Worm (Caenorhabditis elegans) whole organism, young adult: Measurements from ENCODE around the gene R11G1.11.

ENCODE experiments used
- C06A6.2 ChIP-seq: fragments of 200-800 bp; sonication (Bioruptor generic); conservative IDR thresholded peaks from 2 replicates; pipeline ENCODE4 v1.3.6; 2022; ENCODE audit warnings: missing genetic modification characterization, missing compliant biosample characterization
- F39B2.1 ChIP-seq: fragments of 200-800 bp; sonication (Bioruptor generic); IDR thresholded peaks from 2 replicates; pipeline ENCODE4 v1.3.6; 2022; ENCODE audit warnings: missing genetic modification reagents, missing genetic modification characterization, missing compliant biosample characterization
- F52B5.7 ChIP-seq: sonication (generic microtip); optimal IDR thresholded peaks from 2 replicates; lab custom pipeline; 2016; ENCODE audit warnings: mild to moderate bottlenecking, missing genetic modification characterization, missing compliant biosample characterization
- F57A8.1 ChIP-seq: fragments of 200-800 bp; sonication (Bioruptor generic); optimal IDR thresholded peaks from 2 replicates; lab custom pipeline; 2018; ENCODE audit warnings: mild to moderate bottlenecking, missing genetic modification characterization, moderate library complexity, missing compliant biosample characterization
- T07F8.4 ChIP-seq: sonication (generic microtip); optimal IDR thresholded peaks from 2 replicates; lab custom pipeline; 2016; ENCODE audit warnings: mild to moderate bottlenecking, missing genetic modification characterization, moderate library complexity, missing compliant biosample characterization
- T26A5.8 ChIP-seq: sonication (generic microtip); optimal IDR thresholded peaks from 2 replicates; lab custom pipeline; 2016; ENCODE audit warnings: missing genetic modification characterization, missing compliant biosample characterization
- Y53G8AR.9 ChIP-seq: fragments of 200-800 bp; sonication (Bioruptor generic); conservative IDR thresholded peaks from 2 replicates; pipeline ENCODE4 v1.3.6; 2022; ENCODE audit warnings: missing genetic modification reagents, missing genetic modification characterization, missing compliant biosample characterization
- Y95B8A.8 ChIP-seq: fragments of 200-800 bp; sonication (Bioruptor generic); IDR thresholded peaks from 2 replicates; pipeline ENCODE4 v1.3.6; 2022; ENCODE audit warnings: missing genetic modification reagents, missing genetic modification characterization, missing compliant biosample characterization
- attf-3 ChIP-seq: fragments of 200-800 bp; sonication (Bioruptor generic); conservative IDR thresholded peaks from 2 replicates; pipeline ENCODE4 v1.3.6; 2022; ENCODE audit warnings: missing genetic modification reagents, missing genetic modification characterization, missing compliant biosample characterization
- attf-6 ChIP-seq: fragments of 200-800 bp; sonication (Bioruptor generic); IDR thresholded peaks from 2 replicates; pipeline ENCODE4 v1.3.6; 2022; ENCODE audit warnings: missing genetic modification reagents, missing genetic modification characterization, missing compliant biosample characterization
- bed-1 ChIP-seq: fragments of 200-800 bp; sonication (Bioruptor generic); IDR thresholded peaks from 2 replicates; pipeline ENCODE4 v1.3.6; 2022; ENCODE audit warnings: missing genetic modification reagents, missing genetic modification characterization, missing compliant biosample characterization
- ceh-27 ChIP-seq: fragments of 200-800 bp; sonication (Bioruptor generic); optimal IDR thresholded peaks from 2 replicates; lab custom pipeline; 2018; ENCODE audit warnings: mild to moderate bottlenecking, missing genetic modification characterization, moderate library complexity, missing compliant biosample characterization
- ceh-40 ChIP-seq: fragments of 200-800 bp; sonication (Bioruptor generic); IDR thresholded peaks from 2 replicates; pipeline ENCODE4 v1.3.6; 2022; ENCODE audit warnings: missing genetic modification characterization, missing compliant biosample characterization
- ceh-79 ChIP-seq: sonication (generic microtip); optimal IDR thresholded peaks from 2 replicates; lab custom pipeline; 2017; ENCODE audit warnings: mild to moderate bottlenecking, missing genetic modification characterization, missing compliant biosample characterization
- dox-1 ChIP-seq: fragments of 200-800 bp; sonication (Bioruptor generic); IDR thresholded peaks from 2 replicates; pipeline ENCODE4 v1.3.6; 2022; ENCODE audit warnings: missing genetic modification reagents, missing genetic modification characterization, missing compliant biosample characterization
- dpff-1 ChIP-seq: sonication (generic microtip); optimal IDR thresholded peaks from 2 replicates; lab custom pipeline; 2017; ENCODE audit warnings: mild to moderate bottlenecking, missing genetic modification characterization, missing compliant biosample characterization
- efl-1 ChIP-seq: fragments of 150-350 bp; optimal IDR thresholded peaks from 2 replicates; lab custom pipeline; 2014; ENCODE audit warnings: missing biosample characterization, missing genetic modification reagents, missing genetic modification characterization
- egl-18 ChIP-seq: fragments of 200-800 bp; sonication (Bioruptor generic); IDR thresholded peaks from 2 replicates; pipeline ENCODE4 v1.3.6; 2022; ENCODE audit warnings: missing genetic modification reagents, missing genetic modification characterization, missing compliant biosample characterization
- ets-4 ChIP-seq: fragments of 200-800 bp; sonication (Bioruptor generic); optimal IDR thresholded peaks from 2 replicates; lab custom pipeline; 2018; ENCODE audit warnings: mild to moderate bottlenecking, missing genetic modification characterization, missing compliant biosample characterization
- lag-1 ChIP-seq: fragments of 200-800 bp; sonication (Bioruptor generic); IDR thresholded peaks from 2 replicates; pipeline ENCODE4 v1.3.6; 2022; ENCODE audit warnings: missing genetic modification reagents, missing genetic modification characterization, missing compliant biosample characterization
- let-526 ChIP-seq: fragments of 200-800 bp; sonication (Bioruptor generic); IDR thresholded peaks from 2 replicates; pipeline ENCODE4 v1.3.6; 2022; ENCODE audit warnings: missing genetic modification reagents, missing genetic modification characterization, missing compliant biosample characterization
- let-607 ChIP-seq, 2 experiments: fragments of 200-800 bp in 1 of 2; sonication (Bioruptor generic) in 1 of 2; sonication (generic microtip) in 1 of 2; optimal IDR thresholded peaks; 2 replicates each; lab custom pipeline; 2016 to 2018; ENCODE audit warnings: mild to moderate bottlenecking in 2 of 2, missing compliant biosample characterization in 2 of 2, missing genetic modification characterization in 2 of 2, moderate library complexity in 2 of 2, missing genotype in 1 of 2
- lin-35 ChIP-seq, 3 experiments: fragments of 150-350 bp in 2 of 3; sonication (generic microtip) in 1 of 3; optimal IDR thresholded peaks; 2 replicates each; lab custom pipeline; 2014 to 2018; ENCODE audit warnings: missing biosample characterization in 3 of 3, missing genetic modification characterization in 3 of 3, missing genetic modification reagents in 3 of 3
- lsl-1 ChIP-seq: fragments of 200-800 bp; sonication (Bioruptor generic); optimal IDR thresholded peaks from 2 replicates; lab custom pipeline; 2018; ENCODE audit warnings: mild to moderate bottlenecking, missing genetic modification characterization, moderate library complexity, missing compliant biosample characterization
- madf-10 ChIP-seq: sonication (generic microtip); optimal IDR thresholded peaks from 2 replicates; lab custom pipeline; 2016; ENCODE audit warnings: mild to moderate bottlenecking, missing genetic modification characterization, missing compliant biosample characterization
- madf-8 ChIP-seq: fragments of 200-800 bp; sonication (Bioruptor generic); conservative IDR thresholded peaks from 2 replicates; pipeline ENCODE4 v1.3.6; 2022; ENCODE audit warnings: missing genetic modification reagents, missing genetic modification characterization, missing compliant biosample characterization
- nhr-27 ChIP-seq: fragments of 200-800 bp; sonication (Bioruptor generic); optimal IDR thresholded peaks from 2 replicates; lab custom pipeline; 2018; ENCODE audit warnings: mild to moderate bottlenecking, missing genetic modification characterization, moderate library complexity, missing compliant biosample characterization
- nhr-80 ChIP-seq: sonication (generic microtip); optimal IDR thresholded peaks from 2 replicates; lab custom pipeline; 2016; ENCODE audit warnings: missing genetic modification characterization, missing compliant biosample characterization
- nhr-90 ChIP-seq: sonication (generic microtip); optimal IDR thresholded peaks from 2 replicates; lab custom pipeline; 2016; ENCODE audit warnings: missing genotype, mild to moderate bottlenecking, missing genetic modification characterization, missing compliant biosample characterization
- pha-4 ChIP-seq: fragments of 150-350 bp; sonication (generic microtip); optimal IDR thresholded peaks from 2 replicates; lab custom pipeline; 2014; ENCODE audit warnings: missing biosample characterization, missing genetic modification reagents, missing genetic modification characterization
- rcor-1 ChIP-seq: fragments of 200-800 bp; sonication (Bioruptor generic); IDR thresholded peaks from 2 replicates; pipeline ENCODE4 v1.3.6; 2022; ENCODE audit warnings: missing genetic modification reagents, missing genetic modification characterization, missing compliant biosample characterization
- sdz-38 ChIP-seq: sonication (generic microtip); optimal IDR thresholded peaks from 2 replicates; lab custom pipeline; 2016; ENCODE audit warnings: missing genotype, missing genetic modification characterization, missing compliant biosample characterization
- sea-2 ChIP-seq: fragments of 200-800 bp; sonication (Bioruptor generic); IDR thresholded peaks from 2 replicates; pipeline ENCODE4 v1.3.6; 2022; ENCODE audit warnings: missing genetic modification characterization, missing compliant biosample characterization
- snpc-1.1 ChIP-seq: sonication (generic microtip); optimal IDR thresholded peaks from 2 replicates; lab custom pipeline; 2017; ENCODE audit warnings: missing genetic modification characterization, mild to moderate bottlenecking, missing compliant biosample characterization, antibody characterized with exemption, moderate library complexity, missing genotype, missing genetic modification reagents; ENCODE audit not compliant: insufficient read depth
- snpc-4 ChIP-seq, 5 experiments: fragments of 150-350 bp in 1 of 5; sonication (generic microtip) in 4 of 5; optimal IDR thresholded peaks; 2 replicates each; lab custom pipeline; 2014 to 2018; ENCODE audit warnings: missing genetic modification characterization in 5 of 5, missing biosample characterization in 3 of 5, antibody characterized with exemption in 2 of 5, mild to moderate bottlenecking in 2 of 5, missing compliant biosample characterization in 2 of 5, missing genotype in 2 of 5, moderate library complexity in 2 of 5, missing genetic modification reagents in 1 of 5
- tbp1 ChIP-seq: fragments of 200-800 bp; sonication (Bioruptor generic); optimal IDR thresholded peaks from 2 replicates; lab custom pipeline; 2018; ENCODE audit warnings: mild to moderate bottlenecking, missing genetic modification characterization, missing compliant biosample characterization
- tbx-9 ChIP-seq: sonication (generic microtip); optimal IDR thresholded peaks from 2 replicates; lab custom pipeline; 2016; ENCODE audit warnings: borderline replicate concordance, missing genetic modification characterization, inconsistent platforms, missing compliant biosample characterization
- ztf-22 ChIP-seq: fragments of 200-800 bp; sonication (Bioruptor generic); optimal IDR thresholded peaks from 2 replicates; lab custom pipeline; 2018; ENCODE audit warnings: mild to moderate bottlenecking, missing genetic modification characterization, moderate library complexity, missing compliant biosample characterization
- ztf-3 ChIP-seq: fragments of 200-800 bp; sonication (Bioruptor generic); optimal IDR thresholded peaks from 2 replicates; lab custom pipeline; 2018; ENCODE audit warnings: mild to moderate bottlenecking, missing genetic modification characterization, missing compliant biosample characterization

Gene R11G1.11

ce11 chrX:3611042-3611623 is 43.6 kb upstream of the R11G1.11 start, which contains the start of gene C18B2.5:
Gene C18B2.5 (minus strand): TSS chrX:3611092.
- TF ChIP-seq snpc-1.1 (no peak), ets-4 (GFP tag; lab: Kevin White, UChicago) (peak; percentile 80), madf-8 (GFP tag; lab: Robert Waterston, UW) (no peak), lin-35 (GFP tag; optimal IDR thresholded peaks at IDR 0.05; lab: Kevin White, UChicago) (no peak), tbx-9 (tag; lab: Kevin White, UChicago) (no peak), ceh-27 (GFP tag; lab: Kevin White, UChicago) (no peak), T07F8.4 (tag; lab: Kevin White, UChicago) (no peak), tbp1 (GFP tag; lab: Kevin White, UChicago) (no peak), nhr-80 (peak; percentile 98), pha-4 (tag; lab: Kevin White, UChicago) (no peak), efl-1 (GFP tag; lab: Kevin White, UChicago) (no peak), snpc-4 (GFP tag; optimal IDR thresholded peaks at IDR 0.05; lab: Kevin White, UChicago) (no peak), snpc-4 (tag; optimal IDR thresholded peaks at IDR 0.05; lab: Kevin White, UChicago) (no peak), C06A6.2 (no peak), sdz-38 (tag; lab: Kevin White, UChicago) (no peak), F57A8.1 (GFP tag; lab: Kevin White, UChicago) (no peak), lag-1 (GFP tag; lab: Robert Waterston, UW) (no peak), dox-1 (GFP tag; lab: Robert Waterston, UW) (peak; percentile 74), egl-18 (no peak), ztf-22 (no peak), let-526 (GFP tag; lab: Robert Waterston, UW) (peak; percentile 74), rcor-1 (no peak), let-607 (tag; optimal IDR thresholded peaks at IDR 0.05; lab: Kevin White, UChicago) (peak; percentile 19 to 82), sea-2 (no peak), ceh-79 (tag; lab: Kevin White, UChicago) (no peak), ceh-40 (GFP tag; lab: Robert Waterston, UW) (no peak), madf-10 (tag; lab: Kevin White, UChicago) (no peak), nhr-27 (no peak)

- TF ChIP-seq nhr-90 (tag; lab: Kevin White, UChicago) (no peak), dpff-1 (no peak), ztf-22 (no peak), ztf-3 (no peak), F39B2.1 (GFP tag; lab: Robert Waterston, UW) (no peak), attf-3 (GFP tag; lab: Robert Waterston, UW) (no peak), T26A5.8 (no peak), F52B5.7 (tag; lab: Kevin White, UChicago) (no peak), bed-1 (GFP tag; lab: Robert Waterston, UW) (no peak), Y95B8A.8 (GFP tag; lab: Robert Waterston, UW) (no peak), lsl-1 (GFP tag; lab: Kevin White, UChicago) (no peak), Y53G8AR.9 (GFP tag; lab: Robert Waterston, UW) (no peak), attf-6 (GFP tag; lab: Robert Waterston, UW) (no peak)
These were observed 43.0 kb upstream of the R11G1.11 start for ce11 chrX:3611740-3612139.
